Fruit fly (Drosophila melanogaster) whole organism, wandering third instar larva: ENCODE measurements around the gene Prosbeta3.

Source experiments
- Hnf4 ChIP-seq: fragments of 200-800 bp; sonication (Bioruptor generic); optimal IDR thresholded peaks from 2 replicates; lab custom pipeline; 2016; ENCODE audit warnings: missing biosample characterization, mild to moderate bottlenecking, missing genetic modification characterization
- Vsx2 ChIP-seq: fragments of 200-300, 225-300 bp; sonication (Bioruptor generic); optimal IDR thresholded peaks from 2 replicates; lab custom pipeline; 2018; ENCODE audit warnings: missing biosample characterization, missing genetic modification characterization; ENCODE audit not compliant: partially characterized antibody
- h ChIP-seq: fragments of 200-800 bp; sonication (Bioruptor generic); optimal IDR thresholded peaks from 3 replicates; lab custom pipeline; 2016; ENCODE audit warnings: missing biosample characterization, mild to moderate bottlenecking, missing genetic modification characterization
- psq ChIP-seq: fragments of 200-800 bp; sonication (Bioruptor generic); optimal IDR thresholded peaks from 3 replicates; lab custom pipeline; 2017; ENCODE audit warnings: missing biosample characterization, mild to moderate bottlenecking, missing genetic modification characterization, moderate library complexity
- rgr ChIP-seq: fragments of 200-800 bp; sonication (Bioruptor generic); optimal IDR thresholded peaks from 3 replicates; lab custom pipeline; 2016; ENCODE audit warnings: missing biosample characterization, mild to moderate bottlenecking, missing genetic modification characterization
- usp ChIP-seq: fragments of >200 bp; optimal IDR thresholded peaks from 2 replicates; lab custom pipeline; 2017; ENCODE audit warnings: missing biosample characterization, missing genetic modification characterization

DNA sequence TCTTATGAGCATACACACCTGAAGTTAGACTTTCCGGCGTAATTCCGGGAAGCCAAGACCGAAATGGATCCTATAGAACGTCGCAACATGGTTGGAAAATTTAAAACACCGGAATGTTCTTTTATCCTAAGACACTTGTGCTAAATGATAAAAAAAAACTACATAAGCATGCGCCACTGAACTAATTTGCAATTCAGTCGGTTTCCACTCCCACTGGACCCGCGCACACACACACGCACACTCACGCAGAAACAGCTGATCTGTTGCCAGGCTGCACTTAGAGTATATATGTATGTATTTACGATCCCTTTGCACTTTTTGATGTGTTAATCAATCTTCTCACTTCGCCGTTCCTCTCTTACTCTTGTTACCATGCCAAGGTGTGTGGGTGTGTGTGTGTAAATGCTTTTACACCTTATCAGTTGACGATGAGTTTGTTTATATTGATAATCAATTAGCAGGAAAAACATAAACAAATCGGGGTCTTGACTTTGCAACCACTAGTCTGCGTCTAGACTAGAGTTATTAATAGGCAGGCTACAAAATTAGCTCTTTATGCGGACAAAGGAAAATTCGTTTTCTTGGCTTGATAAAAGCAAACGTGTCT lies 42.5 kb upstream of the Prosbeta3 start, which contains the start of gene Mst85C:
- no peak for TF ChIP-seq psq (GFP tag; lab: Kevin White, UChicago)
- TF ChIP-seq h (GFP tag; lab: Kevin White, UChicago): no peak
- TF ChIP-seq usp (GFP tag; lab: Kevin White, UChicago): no peak
- no peak for TF ChIP-seq rgr
- TF ChIP-seq Vsx2 (GFP tag; lab: Kevin White, UChicago): no peak
- no peak for TF ChIP-seq Hnf4
